Fruit fly (Drosophila melanogaster) whole organism: ENCODE data around the gene CG14011.

Experiments used
- pan ChIP-seq: fragments of >200 bp; optimal IDR thresholded peaks from 2 replicates; lab custom pipeline; 2017
- psq ChIP-seq: fragments of >200 bp; optimal IDR thresholded peaks from 2 replicates; lab custom pipeline; 2017

DNA sequence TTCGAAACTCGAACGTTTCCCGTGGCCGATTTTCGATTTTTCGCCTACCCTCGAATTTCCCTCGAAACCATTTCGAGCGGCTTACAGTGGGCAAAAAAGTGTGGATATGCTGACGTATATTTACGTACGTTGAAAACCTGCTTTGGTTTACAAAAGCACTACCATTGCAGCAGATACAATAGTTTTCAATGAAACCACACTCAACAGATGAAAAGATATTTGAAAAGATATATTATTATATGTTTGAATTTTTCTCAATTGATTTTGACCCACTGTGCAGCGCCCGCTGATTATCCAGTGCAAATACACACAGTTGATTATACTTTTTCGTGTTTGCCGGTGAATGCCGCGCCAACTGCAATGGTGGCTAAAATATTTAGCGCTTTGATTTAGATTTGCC lies 29.2 kb upstream of the CG14011 start:
- TF ChIP-seq pan (no peak), psq (lab: Kevin White, UChicago) (no peak)
